Fruit fly (Drosophila melanogaster): ENCODE results near the gene CG6178.

The CG6178 gene

DNA sequence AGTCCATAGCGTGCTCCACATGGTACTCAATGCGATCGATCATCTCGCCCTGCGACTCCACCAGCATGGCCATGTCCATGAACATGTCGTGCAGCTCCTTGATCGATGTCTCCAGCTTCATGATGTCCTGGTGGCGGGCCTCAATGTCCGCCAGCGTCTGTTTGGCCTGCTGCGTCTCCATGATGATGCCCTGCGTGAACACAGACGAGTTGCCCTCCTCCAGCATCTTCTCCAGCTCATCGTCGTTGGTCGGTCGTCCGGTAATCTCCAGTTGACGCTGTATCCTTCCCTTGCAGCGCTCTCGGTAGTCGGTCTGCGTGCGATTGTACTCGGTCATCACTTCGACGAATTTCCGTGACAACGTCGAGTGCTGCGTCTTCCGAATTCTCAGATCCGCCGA, 48.4 kb upstream of the CG6178 start:
- TF ChIP-seq Abd-B (GFP tag; optimal IDR thresholded peaks at IDR 0.05) (no peak), woc (GFP tag; optimal IDR thresholded peaks at IDR 0.05) (no peak), jim (GFP tag; optimal IDR thresholded peaks at IDR 0.05) (no peak), tai (GFP tag; optimal IDR thresholded peaks at IDR 0.05) (no peak), CG9705 (GFP tag; optimal IDR thresholded peaks at IDR 0.05) (no peak), Vsx2 (GFP tag; optimal IDR thresholded peaks at IDR 0.05; ENCODE audit: partially characterized antibody) (no peak), Hr78 (GFP tag; optimal IDR thresholded peaks at IDR 0.05) (no peak), OdsH (GFP tag; optimal IDR thresholded peaks at IDR 0.05) (no peak), HLH106 (tag; optimal IDR thresholded peaks at IDR 0.05) (no peak), Sp1 (GFP tag; optimal IDR thresholded peaks at IDR 0.05) (no peak), ey (GFP tag; optimal IDR thresholded peaks at IDR 0.05) (no peak), Myc (optimal IDR thresholded peaks at IDR 0.05) (no peak), CG32264 (GFP tag; optimal IDR thresholded peaks at IDR 0.05) (no peak), dl (GFP tag; optimal IDR thresholded peaks at IDR 0.05; ENCODE audit: insufficient read depth in 1 of 2, partially characterized antibody in 2 of 2) (no peak)

DNA sequence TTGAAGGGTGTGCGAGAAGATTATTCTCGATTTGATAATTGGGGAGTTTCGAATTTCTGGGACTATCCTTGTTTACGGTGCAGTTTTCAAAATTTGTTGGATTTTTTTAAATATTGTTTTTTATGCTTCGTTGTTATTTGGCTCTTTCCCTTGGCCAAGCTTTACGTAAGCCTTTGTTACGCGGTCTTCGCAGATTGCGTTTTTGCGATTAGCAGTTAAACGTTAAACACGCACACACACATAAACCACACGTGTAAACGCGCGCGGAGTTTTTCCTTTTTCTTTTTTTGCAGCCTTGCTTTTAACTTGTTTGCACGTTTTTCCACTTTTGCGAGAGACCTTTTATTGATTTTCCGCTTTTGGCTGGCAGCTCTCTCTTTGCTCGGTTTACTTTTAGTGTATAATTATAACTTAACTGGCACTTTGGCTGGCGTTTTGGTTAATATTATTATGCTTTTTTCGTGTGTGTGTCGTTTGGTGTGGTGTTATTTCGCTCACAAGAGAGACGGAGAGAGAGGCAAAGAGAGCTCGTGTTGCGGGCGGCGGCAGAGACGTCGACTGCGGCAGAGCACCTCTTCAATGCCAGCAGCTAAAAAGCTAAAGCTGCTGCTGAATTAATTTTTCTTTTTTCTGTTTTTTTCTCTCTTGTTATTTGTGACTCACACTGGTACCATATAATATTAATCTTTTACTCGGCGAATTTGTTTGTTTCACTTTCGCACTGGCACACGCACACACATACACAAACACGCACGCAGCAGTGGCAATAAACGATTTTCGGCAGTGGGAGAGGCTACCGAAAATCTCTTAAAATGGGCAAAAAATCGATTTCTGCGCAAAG, 47.5 kb upstream of the CG6178 start:
- peak in 1 of 2 experiments; percentile 60 for TF ChIP-seq dl (GFP tag; optimal IDR thresholded peaks at IDR 0.05; ENCODE audit: insufficient read depth in 1 of 2, partially characterized antibody in 2 of 2)
- TF ChIP-seq usp (GFP tag; optimal IDR thresholded peaks at IDR 0.05), result no peak
- TF ChIP-seq Myc (optimal IDR thresholded peaks at IDR 0.05), result no peak
- TF ChIP-seq Mio (GFP tag; optimal IDR thresholded peaks at IDR 0.05), result no peak
- TF ChIP-seq Rel (GFP tag; optimal IDR thresholded peaks at IDR 0.05), result peak; percentile 60
- no peak for TF ChIP-seq Rel (tag; optimal IDR thresholded peaks at IDR 0.05)
- peak; percentile 19 for TF ChIP-seq lola (GFP tag; optimal IDR thresholded peaks at IDR 0.05)
- no peak for TF ChIP-seq tai (GFP tag; optimal IDR thresholded peaks at IDR 0.05)
- peak; percentile 56 for TF ChIP-seq Dif (GFP tag; optimal IDR thresholded peaks at IDR 0.05; ENCODE audit: partially characterized antibody)
- peak; percentile 15 for TF ChIP-seq Jra (GFP tag; optimal IDR thresholded peaks at IDR 0.05)
- TF ChIP-seq ey (GFP tag; optimal IDR thresholded peaks at IDR 0.05), result no peak

DNA sequence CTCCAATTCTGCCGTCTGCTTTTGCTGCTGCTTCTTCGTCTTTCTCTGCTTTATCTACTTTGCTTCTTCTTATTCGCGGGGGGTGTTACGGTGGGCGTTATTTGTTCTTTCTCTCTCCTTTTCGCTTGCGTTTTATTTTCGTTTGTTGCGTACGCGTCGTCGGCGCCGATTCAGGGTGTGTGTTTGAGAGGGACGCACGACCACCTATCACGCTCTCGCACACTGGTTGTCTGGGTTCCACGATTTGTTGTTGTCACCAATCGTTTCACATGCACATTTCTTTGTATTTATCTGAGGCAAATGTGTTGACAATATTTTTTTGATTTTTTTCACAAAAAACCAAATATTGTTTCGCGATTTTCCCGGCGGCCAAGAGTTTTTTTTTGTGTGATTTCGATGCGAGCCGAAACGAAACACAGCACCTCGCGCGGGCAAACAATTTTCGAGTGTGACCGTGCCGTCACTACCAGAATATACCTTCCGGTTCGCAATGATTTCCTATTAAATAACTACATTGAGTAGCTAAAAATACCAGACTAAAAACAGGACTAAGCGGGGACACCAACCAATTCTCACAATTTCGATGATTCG, 46.7 kb upstream of the CG6178 start, which contains the start of gene Syx1A:
Gene Syx1A (minus strand): TSS at position 452 of the 591 bp plus-strand sequence.
- peak; percentile 46 for TF ChIP-seq lola (GFP tag; optimal IDR thresholded peaks at IDR 0.05)
- TF ChIP-seq rgr (GFP tag; optimal IDR thresholded peaks at IDR 0.05), result no peak
- TF ChIP-seq Hr78 (GFP tag; optimal IDR thresholded peaks at IDR 0.05), result no peak
- TF ChIP-seq usp (GFP tag; optimal IDR thresholded peaks at IDR 0.05), result no peak
- TF ChIP-seq Rel (GFP tag; optimal IDR thresholded peaks at IDR 0.05), result no peak
- peak; percentile 68 for TF ChIP-seq Rel (tag; optimal IDR thresholded peaks at IDR 0.05)
- no peak for TF ChIP-seq tai (GFP tag; optimal IDR thresholded peaks at IDR 0.05)
- TF ChIP-seq Myc (optimal IDR thresholded peaks at IDR 0.05), result no peak
- peak; percentile 35 for TF ChIP-seq br (GFP tag; optimal IDR thresholded peaks at IDR 0.05)
- peak; percentile 23 for TF ChIP-seq HLH106 (tag; optimal IDR thresholded peaks at IDR 0.05)
- TF ChIP-seq CG9705 (GFP tag; optimal IDR thresholded peaks at IDR 0.05), result no peak
- TF ChIP-seq sv (GFP tag; optimal IDR thresholded peaks at IDR 0.05), result no peak
- TF ChIP-seq fru (GFP tag; optimal IDR thresholded peaks at IDR 0.05), result peak; percentile 24
- peak in 1 of 2 experiments; percentile 13 for TF ChIP-seq foxo (GFP tag; optimal IDR thresholded peaks at IDR 0.05)
- peak; percentile 100 for TF ChIP-seq psq (GFP tag; optimal IDR thresholded peaks at IDR 0.05)
- no peak for TF ChIP-seq pan (optimal IDR thresholded peaks at IDR 0.05)
- no peak for TF ChIP-seq Dfd (GFP tag; optimal IDR thresholded peaks at IDR 0.05)
- TF ChIP-seq Mio (GFP tag; optimal IDR thresholded peaks at IDR 0.05), result no peak
- no peak for TF ChIP-seq CG32264 (GFP tag; optimal IDR thresholded peaks at IDR 0.05)
- TF ChIP-seq ey (GFP tag; optimal IDR thresholded peaks at IDR 0.05), result no peak
- TF ChIP-seq dsf (GFP tag; optimal IDR thresholded peaks at IDR 0.05; ENCODE audit: borderline replicate concordance), result no peak
- TF ChIP-seq brk (GFP tag; optimal IDR thresholded peaks at IDR 0.05), result no peak
- TF ChIP-seq dmrt93B (GFP tag; optimal IDR thresholded peaks at IDR 0.05), result no peak
- TF ChIP-seq dl (GFP tag; optimal IDR thresholded peaks at IDR 0.05; ENCODE audit: insufficient read depth in 1 of 2, partially characterized antibody in 2 of 2), result no peak
- no peak for TF ChIP-seq Hr83 (GFP tag; optimal IDR thresholded peaks at IDR 0.05; ENCODE audit: poor library complexity, severe bottlenecking)
- TF ChIP-seq Sp1 (GFP tag; optimal IDR thresholded peaks at IDR 0.05), result peak; percentile 17
- peak; percentile 26 for TF ChIP-seq h (GFP tag; optimal IDR thresholded peaks at IDR 0.05)
- TF ChIP-seq Abd-B (GFP tag; optimal IDR thresholded peaks at IDR 0.05), result no peak
- TF ChIP-seq N (GFP tag; optimal IDR thresholded peaks at IDR 0.05), result no peak
- no peak for TF ChIP-seq jim (GFP tag; optimal IDR thresholded peaks at IDR 0.05)
- TF ChIP-seq Jra (GFP tag; optimal IDR thresholded peaks at IDR 0.05), result no peak
- TF ChIP-seq CrebA (GFP tag; optimal IDR thresholded peaks at IDR 0.05; ENCODE audit: borderline replicate concordance), result no peak
- TF ChIP-seq GATAd (GFP tag; optimal IDR thresholded peaks at IDR 0.05), result no peak
- TF ChIP-seq OdsH (GFP tag; optimal IDR thresholded peaks at IDR 0.05), result no peak
- TF ChIP-seq woc (GFP tag; optimal IDR thresholded peaks at IDR 0.05), result peak; percentile 6
- no peak for TF ChIP-seq sage (GFP tag; optimal IDR thresholded peaks at IDR 0.05)
- no peak for TF ChIP-seq Vsx2 (GFP tag; optimal IDR thresholded peaks at IDR 0.05; ENCODE audit: partially characterized antibody)
- TF ChIP-seq Dif (GFP tag; optimal IDR thresholded peaks at IDR 0.05; ENCODE audit: partially characterized antibody), result no peak
- TF ChIP-seq Hnf4 (GFP tag; optimal IDR thresholded peaks at IDR 0.05), result peak; percentile 7
